Worm (Caenorhabditis elegans) whole organism, mixed stage, embryonic: ENCODE measurements around the gene nob-1.

Experiments
- blmp-1 ChIP-seq: fragments of 150-350 bp; optimal IDR thresholded peaks from 2 replicates; lab custom pipeline; 2014; ENCODE audit warnings: missing biosample characterization, missing genetic modification characterization
- lin-32 ChIP-seq: fragments of 200-800 bp; sonication (Bioruptor generic); optimal IDR thresholded peaks from 2 replicates; lab custom pipeline; 2018; ENCODE audit warnings: mild to moderate bottlenecking, missing genetic modification characterization, missing compliant biosample characterization
- mab-5 ChIP-seq: fragments of 150-350 bp; optimal IDR thresholded peaks from 2 replicates; lab custom pipeline; 2014; ENCODE audit warnings: missing biosample characterization, missing genetic modification characterization
- snpc-4 ChIP-seq: fragments of 150-350 bp; optimal IDR thresholded peaks from 2 replicates; lab custom pipeline; 2014; ENCODE audit warnings: missing biosample characterization, missing genetic modification characterization
- unc-39 ChIP-seq: fragments of 150-350 bp; optimal IDR thresholded peaks from 2 replicates; lab custom pipeline; 2014; ENCODE audit warnings: missing biosample characterization, missing genetic modification characterization

DNA sequence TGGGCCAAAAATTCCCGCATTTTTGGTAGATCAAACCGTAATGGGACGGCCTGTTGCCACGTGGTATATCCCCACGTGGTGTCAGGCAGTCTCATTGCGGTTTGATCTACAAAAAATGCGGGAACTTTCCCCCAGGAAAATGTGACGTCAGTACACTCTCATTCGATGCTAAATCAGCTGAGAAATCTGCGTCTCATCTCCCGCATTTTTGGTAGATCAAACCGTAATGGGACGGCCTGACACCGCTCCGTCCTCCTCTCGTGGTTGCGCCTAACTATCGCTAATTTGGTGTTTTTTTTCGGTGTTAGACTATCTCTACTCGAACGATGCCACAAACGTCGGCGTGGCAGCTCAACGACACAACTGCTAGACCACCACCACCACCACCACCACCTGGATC, 22.7 kb downstream of the nob-1 start, which contains the start of gene zyg-8:
- TF ChIP-seq snpc-4 (tag; lab: Kevin White, UChicago), result no peak
- TF ChIP-seq mab-5 (tag; lab: Kevin White, UChicago), result no peak
- no peak for TF ChIP-seq blmp-1
- no peak for TF ChIP-seq unc-39 (tag; lab: Kevin White, UChicago)
- no peak for TF ChIP-seq lin-32 (GFP tag; lab: Kevin White, UChicago)
